Worm (Caenorhabditis elegans) whole organism, young adult: ENCODE data around the gene Y56A3A.2.
A peak's percentile ranks its signal among the peaks of the same experiment; 100 is the strongest.

Experiments
- B0019.2 ChIP-seq: fragments of 200-800 bp; sonication (Bioruptor generic); conservative IDR thresholded peaks from 2 replicates; pipeline ENCODE4 v1.3.6; 2022; ENCODE audit warnings: missing genetic modification reagents, missing genetic modification characterization, missing compliant biosample characterization
- B0035.1 ChIP-seq: sonication (generic microtip); optimal IDR thresholded peaks from 2 replicates; lab custom pipeline; 2016; ENCODE audit warnings: missing genetic modification characterization, mild to moderate bottlenecking, missing compliant biosample characterization, missing genotype, missing genetic modification reagents
- B0336.3 ChIP-seq: fragments of 200-800 bp; sonication (Bioruptor generic); IDR thresholded peaks from 2 replicates; pipeline ENCODE4 v1.3.6; 2022; ENCODE audit warnings: missing genetic modification characterization, missing compliant biosample characterization
- C17E4.6 ChIP-seq: fragments of 200-800 bp; sonication (Bioruptor generic); IDR thresholded peaks from 2 replicates; pipeline ENCODE4 v1.3.6; 2022; ENCODE audit warnings: missing genetic modification reagents, missing genetic modification characterization, missing compliant biosample characterization
- F23B12.7 ChIP-seq: sonication (generic microtip); optimal IDR thresholded peaks from 2 replicates; lab custom pipeline; 2017; ENCODE audit warnings: missing genetic modification characterization, mild to moderate bottlenecking, missing compliant biosample characterization, antibody characterized with exemption, moderate library complexity; ENCODE audit not compliant: insufficient read depth
- F33H1.4 ChIP-seq: fragments of 200-800 bp; sonication (Bioruptor generic); IDR thresholded peaks from 2 replicates; pipeline ENCODE4 v1.3.6; 2022; ENCODE audit warnings: missing genetic modification reagents, missing genetic modification characterization, missing compliant biosample characterization
- F49E8.2 ChIP-seq: sonication (generic microtip); optimal IDR thresholded peaks from 3 replicates; lab custom pipeline; 2017; ENCODE audit warnings: missing genetic modification characterization, mild to moderate bottlenecking, missing compliant biosample characterization, antibody characterized with exemption, moderate library complexity; ENCODE audit not compliant: insufficient read depth
- T07F8.4 ChIP-seq: sonication (generic microtip); optimal IDR thresholded peaks from 2 replicates; lab custom pipeline; 2016; ENCODE audit warnings: mild to moderate bottlenecking, missing genetic modification characterization, moderate library complexity, missing compliant biosample characterization
- Y56A3A.18 ChIP-seq: fragments of 200-800 bp; sonication (Bioruptor generic); IDR thresholded peaks from 2 replicates; pipeline ENCODE4 v1.3.6; 2022; ENCODE audit warnings: missing genetic modification reagents, missing genetic modification characterization, missing compliant biosample characterization
- Y95B8A.8 ChIP-seq: fragments of 200-800 bp; sonication (Bioruptor generic); IDR thresholded peaks from 2 replicates; pipeline ENCODE4 v1.3.6; 2022; ENCODE audit warnings: missing genetic modification reagents, missing genetic modification characterization, missing compliant biosample characterization
- aptf-2 ChIP-seq: fragments of 200-800 bp; sonication (Bioruptor generic); conservative IDR thresholded peaks from 2 replicates; pipeline ENCODE4 v1.3.6; 2022; ENCODE audit warnings: missing genetic modification reagents, missing genetic modification characterization, missing compliant biosample characterization
- atf-7 ChIP-seq: sonication (generic microtip); optimal IDR thresholded peaks from 2 replicates; lab custom pipeline; 2017; ENCODE audit warnings: mild to moderate bottlenecking, missing genetic modification characterization, missing compliant biosample characterization
- athp-1 ChIP-seq: sonication (generic microtip); optimal IDR thresholded peaks from 2 replicates; lab custom pipeline; 2017; ENCODE audit warnings: mild to moderate bottlenecking, missing genetic modification characterization, missing compliant biosample characterization
- attf-3 ChIP-seq: fragments of 200-800 bp; sonication (Bioruptor generic); conservative IDR thresholded peaks from 2 replicates; pipeline ENCODE4 v1.3.6; 2022; ENCODE audit warnings: missing genetic modification reagents, missing genetic modification characterization, missing compliant biosample characterization
- attf-5 ChIP-seq: fragments of 200-800 bp; sonication (Bioruptor generic); optimal IDR thresholded peaks from 2 replicates; lab custom pipeline; 2018; ENCODE audit warnings: mild to moderate bottlenecking, missing genetic modification characterization, missing compliant biosample characterization
- bed-2 ChIP-seq: fragments of 200-800 bp; sonication (Bioruptor generic); IDR thresholded peaks from 2 replicates; pipeline ENCODE4 v1.3.6; 2022; ENCODE audit warnings: missing genetic modification reagents, missing genetic modification characterization, missing compliant biosample characterization
- ceh-100 ChIP-seq: fragments of 200-800 bp; sonication (Bioruptor generic); IDR thresholded peaks from 2 replicates; pipeline ENCODE4 v1.3.6; 2022; ENCODE audit warnings: missing genetic modification reagents, missing genetic modification characterization, missing compliant biosample characterization
- ceh-27 ChIP-seq: fragments of 200-800 bp; sonication (Bioruptor generic); optimal IDR thresholded peaks from 2 replicates; lab custom pipeline; 2018; ENCODE audit warnings: mild to moderate bottlenecking, missing genetic modification characterization, moderate library complexity, missing compliant biosample characterization
- chd-7 ChIP-seq: sonication (generic microtip); optimal IDR thresholded peaks from 2 replicates; lab custom pipeline; 2016; ENCODE audit warnings: mild to moderate bottlenecking, missing genetic modification characterization, moderate library complexity, missing compliant biosample characterization
- egl-18 ChIP-seq: fragments of 200-800 bp; sonication (Bioruptor generic); IDR thresholded peaks from 2 replicates; pipeline ENCODE4 v1.3.6; 2022; ENCODE audit warnings: missing genetic modification reagents, missing genetic modification characterization, missing compliant biosample characterization
- egl-44 ChIP-seq: fragments of 200-800 bp; sonication (Bioruptor generic); IDR thresholded peaks from 2 replicates; pipeline ENCODE4 v1.3.6; 2022; ENCODE audit warnings: missing genetic modification reagents, missing genetic modification characterization, missing compliant biosample characterization
- ekl-4 ChIP-seq: fragments of 200-800 bp; sonication (Bioruptor generic); IDR thresholded peaks from 2 replicates; pipeline ENCODE4 v1.3.6; 2022; ENCODE audit warnings: missing genetic modification reagents, missing genetic modification characterization, missing compliant biosample characterization
- ets-4 ChIP-seq: fragments of 200-800 bp; sonication (Bioruptor generic); optimal IDR thresholded peaks from 2 replicates; lab custom pipeline; 2018; ENCODE audit warnings: mild to moderate bottlenecking, missing genetic modification characterization, missing compliant biosample characterization
- hmg-1.2 ChIP-seq: fragments of 200-800 bp; sonication (Bioruptor generic); IDR thresholded peaks from 2 replicates; pipeline ENCODE4 v1.3.6; 2022; ENCODE audit warnings: missing genetic modification reagents, missing genetic modification characterization, missing compliant biosample characterization
- hmg-20 ChIP-seq: fragments of 200-800 bp; sonication (Bioruptor generic); IDR thresholded peaks from 2 replicates; pipeline ENCODE4 v1.3.6; 2022; ENCODE audit warnings: missing genetic modification reagents, missing genetic modification characterization, missing compliant biosample characterization
- let-526 ChIP-seq: fragments of 200-800 bp; sonication (Bioruptor generic); IDR thresholded peaks from 2 replicates; pipeline ENCODE4 v1.3.6; 2022; ENCODE audit warnings: missing genetic modification reagents, missing genetic modification characterization, missing compliant biosample characterization
- let-607 ChIP-seq, 2 experiments: fragments of 200-800 bp in 1 of 2; sonication (Bioruptor generic) in 1 of 2; sonication (generic microtip) in 1 of 2; optimal IDR thresholded peaks; 2 replicates each; lab custom pipeline; 2016 to 2018; ENCODE audit warnings: mild to moderate bottlenecking in 2 of 2, missing compliant biosample characterization in 2 of 2, missing genetic modification characterization in 2 of 2, moderate library complexity in 2 of 2, missing genotype in 1 of 2
- lin-26 ChIP-seq: fragments of 200-800 bp; sonication (Bioruptor generic); IDR thresholded peaks from 2 replicates; pipeline ENCODE4 v1.3.6; 2022; ENCODE audit warnings: missing genetic modification reagents, missing genetic modification characterization, missing compliant biosample characterization
- lin-40 ChIP-seq: sonication (generic microtip); optimal IDR thresholded peaks from 2 replicates; lab custom pipeline; 2016; ENCODE audit warnings: missing genetic modification characterization, mild to moderate bottlenecking, missing compliant biosample characterization, missing genotype, missing genetic modification reagents
- lsy-27 ChIP-seq: sonication (generic microtip); optimal IDR thresholded peaks from 2 replicates; lab custom pipeline; 2017; ENCODE audit warnings: missing genetic modification characterization, mild to moderate bottlenecking, missing compliant biosample characterization, antibody characterized with exemption, missing genotype, borderline replicate concordance; ENCODE audit not compliant: insufficient read depth
- madf-10 ChIP-seq: sonication (generic microtip); optimal IDR thresholded peaks from 2 replicates; lab custom pipeline; 2016; ENCODE audit warnings: mild to moderate bottlenecking, missing genetic modification characterization, missing compliant biosample characterization
- madf-3 ChIP-seq: fragments of 200-800 bp; sonication (Bioruptor generic); IDR thresholded peaks from 2 replicates; pipeline ENCODE4 v1.3.6; 2022; ENCODE audit warnings: missing genetic modification reagents, missing genetic modification characterization, missing compliant biosample characterization
- madf-6 ChIP-seq: fragments of 200-800 bp; sonication (Bioruptor generic); IDR thresholded peaks from 2 replicates; pipeline ENCODE4 v1.3.6; 2022; ENCODE audit warnings: missing genetic modification reagents, missing genetic modification characterization, missing compliant biosample characterization
- mxl-1 ChIP-seq: sonication (generic microtip); optimal IDR thresholded peaks from 2 replicates; lab custom pipeline; 2016; ENCODE audit warnings: missing genetic modification characterization, missing compliant biosample characterization
- nfya-2 ChIP-seq: fragments of 200-800 bp; sonication (Bioruptor generic); IDR thresholded peaks from 2 replicates; pipeline ENCODE4 v1.3.6; 2022; ENCODE audit warnings: missing genetic modification reagents, missing genetic modification characterization, missing compliant biosample characterization
- nhr-80 ChIP-seq: sonication (generic microtip); optimal IDR thresholded peaks from 2 replicates; lab custom pipeline; 2016; ENCODE audit warnings: missing genetic modification characterization, missing compliant biosample characterization
- nhr-90 ChIP-seq: sonication (generic microtip); optimal IDR thresholded peaks from 2 replicates; lab custom pipeline; 2016; ENCODE audit warnings: missing genotype, mild to moderate bottlenecking, missing genetic modification characterization, missing compliant biosample characterization
- rcor-1 ChIP-seq: fragments of 200-800 bp; sonication (Bioruptor generic); IDR thresholded peaks from 2 replicates; pipeline ENCODE4 v1.3.6; 2022; ENCODE audit warnings: missing genetic modification reagents, missing genetic modification characterization, missing compliant biosample characterization
- snpc-4 ChIP-seq, 5 experiments: fragments of 150-350 bp in 1 of 5; sonication (generic microtip) in 4 of 5; optimal IDR thresholded peaks; 2 replicates each; lab custom pipeline; 2014 to 2018; ENCODE audit warnings: missing genetic modification characterization in 5 of 5, missing biosample characterization in 3 of 5, antibody characterized with exemption in 2 of 5, mild to moderate bottlenecking in 2 of 5, missing compliant biosample characterization in 2 of 5, missing genotype in 2 of 5, moderate library complexity in 2 of 5, missing genetic modification reagents in 1 of 5
- somi-1 ChIP-seq: fragments of 200-800 bp; sonication (Bioruptor generic); optimal IDR thresholded peaks from 2 replicates; lab custom pipeline; 2018; ENCODE audit warnings: mild to moderate bottlenecking, missing genetic modification characterization, missing compliant biosample characterization
- tlf-1 ChIP-seq: fragments of 200-800 bp; sonication (Bioruptor generic); optimal IDR thresholded peaks from 2 replicates; lab custom pipeline; 2018; ENCODE audit warnings: mild to moderate bottlenecking, missing genetic modification characterization, missing compliant biosample characterization
- unc-62 ChIP-seq: fragments of 150-350 bp; optimal IDR thresholded peaks from 2 replicates; lab custom pipeline; 2014; ENCODE audit warnings: missing biosample characterization, missing genetic modification reagents, missing genetic modification characterization
- zfh-2 ChIP-seq: fragments of 200-800 bp; sonication (Bioruptor generic); conservative IDR thresholded peaks from 2 replicates; pipeline ENCODE4 v1.3.6; 2022; ENCODE audit warnings: missing genetic modification reagents, missing genetic modification characterization, missing compliant biosample characterization
- ztf-22 ChIP-seq: fragments of 200-800 bp; sonication (Bioruptor generic); optimal IDR thresholded peaks from 2 replicates; lab custom pipeline; 2018; ENCODE audit warnings: mild to moderate bottlenecking, missing genetic modification characterization, moderate library complexity, missing compliant biosample characterization

Gene Y56A3A.2

DNA sequence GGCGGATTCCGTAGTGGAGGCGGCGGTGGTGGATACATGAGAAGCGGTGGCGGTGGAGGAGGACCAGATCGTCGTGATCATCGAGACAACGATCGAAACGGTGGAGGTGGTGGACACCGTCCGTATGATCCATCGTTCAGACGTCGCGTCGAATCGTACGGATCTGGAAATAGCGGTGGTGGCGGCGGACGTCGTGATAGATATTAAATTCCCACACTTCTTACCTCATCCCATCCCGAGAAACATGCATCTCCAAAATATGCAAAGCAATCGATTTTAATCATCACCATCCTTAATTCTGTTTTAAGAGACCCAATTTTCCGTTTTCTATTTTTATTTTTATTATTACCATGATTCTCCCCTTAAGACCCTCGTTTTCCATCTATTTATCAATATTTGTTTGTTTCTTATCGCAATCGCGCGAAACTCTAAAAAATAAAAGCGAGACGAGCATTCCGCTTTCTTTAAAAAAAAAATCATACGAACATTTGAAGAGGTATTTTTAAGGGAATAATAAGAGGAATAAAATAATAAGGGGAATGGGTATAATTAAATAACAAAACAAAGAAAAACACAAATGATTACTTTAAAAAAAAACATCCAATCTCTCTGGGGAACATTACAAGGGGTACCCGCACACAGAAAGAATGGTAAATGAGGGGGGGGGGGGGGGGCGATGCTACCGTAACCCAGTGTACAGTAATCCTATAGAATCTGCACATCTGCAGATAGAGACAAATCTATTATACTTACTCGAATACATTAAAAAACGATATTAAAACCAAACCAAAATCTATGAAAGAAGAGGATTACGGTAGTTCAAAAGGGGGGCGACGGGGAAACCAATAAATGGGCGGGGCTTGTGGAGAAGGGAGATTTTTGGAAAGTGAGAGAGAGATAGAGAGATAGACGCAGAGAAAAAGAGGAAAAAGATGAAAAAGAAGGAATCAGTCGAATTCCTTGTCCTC lies 31.2 kb downstream of the Y56A3A.2 start:
- TF ChIP-seq F33H1.4 (GFP tag; lab: Robert Waterston, UW), result peak; percentile 18; the same call in 1 of the 2 replicates
- peak; percentile 33 for TF ChIP-seq hmg-1.2 (GFP tag; lab: Robert Waterston, UW)
- TF ChIP-seq snpc-4 (GFP tag; optimal IDR thresholded peaks at IDR 0.05; lab: Kevin White, UChicago), result peak; percentile 52
- TF ChIP-seq snpc-4 (tag; optimal IDR thresholded peaks at IDR 0.05; lab: Kevin White, UChicago), result peak in 2 of 4 experiments; percentile 18 to 58
- TF ChIP-seq unc-62, result no peak
- no peak for TF ChIP-seq atf-7 (tag; lab: Kevin White, UChicago)
- peak; percentile 79 for TF ChIP-seq B0035.1
- TF ChIP-seq B0336.3 (GFP tag; lab: Robert Waterston, UW), result peak; percentile 85
- peak; percentile 65; the same call in 1 of the 2 replicates for TF ChIP-seq ceh-100 (GFP tag; lab: Robert Waterston, UW)
- peak; percentile 5; the same call in 1 of the 2 replicates for TF ChIP-seq C17E4.6
- peak; percentile 66; the same call in 1 of the 2 replicates for TF ChIP-seq madf-3 (GFP tag; lab: Robert Waterston, UW)
- no peak for TF ChIP-seq lsy-27
- peak; percentile 39; the same call in 1 of the 2 replicates for TF ChIP-seq hmg-20 (GFP tag; lab: Robert Waterston, UW)
- TF ChIP-seq attf-5 (GFP tag; lab: Kevin White, UChicago), result no peak
- TF ChIP-seq ekl-4, result peak; percentile 75; the same call in 1 of the 2 replicates
- peak; percentile 52 for TF ChIP-seq rcor-1 (GFP tag; lab: Robert Waterston, UW)
- peak; percentile 24; the same call in 1 of the 2 replicates for TF ChIP-seq lin-26
- no peak for TF ChIP-seq aptf-2 (GFP tag; lab: Robert Waterston, UW)
- TF ChIP-seq egl-44 (GFP tag; lab: Robert Waterston, UW), result no peak
- peak; percentile 72 for TF ChIP-seq athp-1
- peak; percentile 10 for TF ChIP-seq ceh-27 (GFP tag; lab: Kevin White, UChicago)
- TF ChIP-seq nfya-2 (GFP tag; lab: Robert Waterston, UW), result no peak
- TF ChIP-seq mxl-1 (tag; lab: Kevin White, UChicago), result no peak
- TF ChIP-seq bed-2 (GFP tag; lab: Robert Waterston, UW), result no peak
- TF ChIP-seq B0019.2 (GFP tag; lab: Robert Waterston, UW), result no peak
- no peak for TF ChIP-seq ztf-22 (GFP tag; lab: Kevin White, UChicago)
- peak; percentile 31 for TF ChIP-seq F49E8.2
- TF ChIP-seq somi-1 (GFP tag; lab: Kevin White, UChicago), result no peak
- no peak for TF ChIP-seq let-526 (GFP tag; lab: Robert Waterston, UW)
- no peak for TF ChIP-seq attf-3 (GFP tag; lab: Robert Waterston, UW)
- TF ChIP-seq madf-10, result no peak
- TF ChIP-seq T07F8.4 (tag; lab: Kevin White, UChicago), result no peak
- no peak for TF ChIP-seq tlf-1 (GFP tag; lab: Kevin White, UChicago)
- peak; percentile 75 for TF ChIP-seq chd-7 (tag; lab: Kevin White, UChicago)
- peak; percentile 86 for TF ChIP-seq Y95B8A.8 (GFP tag; lab: Robert Waterston, UW)
- peak; percentile 46 for TF ChIP-seq zfh-2 (GFP tag; lab: Robert Waterston, UW)
- TF ChIP-seq F23B12.7 (tag; lab: Kevin White, UChicago), result peak; percentile 25
- TF ChIP-seq Y56A3A.18 (GFP tag; lab: Robert Waterston, UW), result peak; percentile 25; the same call in 1 of the 2 replicates
- peak; percentile 52 for TF ChIP-seq madf-6 (GFP tag; lab: Robert Waterston, UW)
- TF ChIP-seq nhr-90 (tag; lab: Kevin White, UChicago), result no peak
- TF ChIP-seq ets-4 (GFP tag; lab: Kevin White, UChicago), result peak; percentile 19
- no peak for TF ChIP-seq let-607 (tag; optimal IDR thresholded peaks at IDR 0.05; lab: Kevin White, UChicago)
- TF ChIP-seq egl-18 (GFP tag; lab: Robert Waterston, UW), result peak; percentile 2; the same call in 1 of the 2 replicates
- no peak for TF ChIP-seq lin-40 (tag; lab: Kevin White, UChicago)
- TF ChIP-seq nhr-80, result no peak
